Worm (Caenorhabditis elegans) whole organism, L4 larva: ENCODE measurements around the gene vrp-1.
"Not testable (repeated sequence)": the region's sequence is repeated elsewhere in the genome, so short reads cannot be mapped to it uniquely, and the experiment has no call there.

Experiments
- D1046.2 ChIP-seq: fragments of 200-800 bp; sonication (Bioruptor generic); IDR thresholded peaks from 2 replicates; pipeline ENCODE4 v1.3.6; 2022; ENCODE audit warnings: missing genetic modification characterization, missing compliant biosample characterization
- F10B5.3 ChIP-seq: sonication (generic microtip); optimal IDR thresholded peaks from 2 replicates; lab custom pipeline; 2016; ENCODE audit warnings: mild to moderate bottlenecking, missing genetic modification characterization, missing compliant biosample characterization
- F37D6.2 ChIP-seq: sonication (generic microtip); optimal IDR thresholded peaks from 2 replicates; lab custom pipeline; 2016; ENCODE audit warnings: mild to moderate bottlenecking, missing genetic modification characterization, missing compliant biosample characterization
- F44E2.7 ChIP-seq: fragments of 200-800 bp; sonication (Bioruptor generic); IDR thresholded peaks from 2 replicates; pipeline ENCODE4 v2.1.2; 2022; ENCODE audit warnings: missing genetic modification characterization, missing compliant biosample characterization
- Y48G9A.11 ChIP-seq: fragments of 200-800 bp; sonication (Bioruptor generic); IDR thresholded peaks from 2 replicates; pipeline ENCODE4 v1.3.6; 2022; ENCODE audit warnings: missing genetic modification reagents, missing genetic modification characterization, missing compliant biosample characterization
- Y75B8A.6 ChIP-seq: fragments of 200-800 bp; sonication (Bioruptor generic); IDR thresholded peaks from 2 replicates; pipeline ENCODE4 v1.3.6; 2022; ENCODE audit warnings: missing genetic modification reagents, missing genetic modification characterization, missing compliant biosample characterization
- ZK546.5 ChIP-seq, 2 experiments: sonication (generic microtip); optimal IDR thresholded peaks; 2 replicates each; lab custom pipeline; 2017; ENCODE audit warnings: missing biosample characterization in 2 of 2, missing genetic modification characterization in 2 of 2
- ama-1 ChIP-seq: fragments of 150-350 bp; optimal IDR thresholded peaks from 2 replicates; lab custom pipeline; 2014; ENCODE audit warnings: inconsistent platforms, mixed read lengths
- arid-1 ChIP-seq: fragments of 200-800 bp; sonication (Bioruptor generic); conservative IDR thresholded peaks from 2 replicates; pipeline ENCODE4 v1.3.6; 2022; ENCODE audit warnings: missing genetic modification reagents, missing genetic modification characterization, missing compliant biosample characterization
- ceh-20 ChIP-seq: fragments of 200-800 bp; sonication (Bioruptor generic); IDR thresholded peaks from 2 replicates; pipeline ENCODE4 v1.3.6; 2022; ENCODE audit warnings: missing genetic modification reagents, missing genetic modification characterization, missing compliant biosample characterization
- ceh-44 ChIP-seq: fragments of 200-800 bp; sonication (Bioruptor generic); IDR thresholded peaks from 2 replicates; pipeline ENCODE4 v1.3.6; 2022; ENCODE audit warnings: missing genetic modification reagents, missing genetic modification characterization, missing compliant biosample characterization
- ceh-82 ChIP-seq: sonication (generic microtip); optimal IDR thresholded peaks from 2 replicates; lab custom pipeline; 2017; ENCODE audit warnings: missing biosample characterization, missing genetic modification characterization
- ces-1 ChIP-seq: fragments of 150-350 bp; sonication (generic microtip); optimal IDR thresholded peaks from 4 replicates; lab custom pipeline; 2014; ENCODE audit warnings: missing biosample characterization, missing genetic modification reagents, missing genetic modification characterization
- ctbp-1 ChIP-seq: fragments of 200-800 bp; sonication (Bioruptor generic); IDR thresholded peaks from 2 replicates; pipeline ENCODE4 v1.3.6; 2022; ENCODE audit warnings: missing genetic modification reagents, missing genetic modification characterization, missing compliant biosample characterization
- dmd-8 ChIP-seq: fragments of 200-800 bp; sonication (Bioruptor generic); IDR thresholded peaks from 2 replicates; pipeline ENCODE4 v1.3.6; 2022; ENCODE audit warnings: missing genetic modification characterization, missing compliant biosample characterization
- dmd-9 ChIP-seq: fragments of 200-800 bp; sonication (Bioruptor generic); IDR thresholded peaks from 2 replicates; pipeline ENCODE4 v1.3.6; 2022; ENCODE audit warnings: missing genetic modification reagents, missing genetic modification characterization, missing compliant biosample characterization
- dpl-1 ChIP-seq: fragments of 150-350 bp; optimal IDR thresholded peaks from 2 replicates; lab custom pipeline; 2014; ENCODE audit warnings: missing biosample characterization, missing genetic modification reagents, missing genetic modification characterization
- fkh-10 ChIP-seq: fragments of 150-350 bp; optimal IDR thresholded peaks from 2 replicates; lab custom pipeline; 2014; ENCODE audit warnings: missing biosample characterization, missing genetic modification reagents, missing genetic modification characterization
- hif-1 ChIP-seq, 2 experiments: sonication (generic microtip); optimal IDR thresholded peaks; 2 replicates each; lab custom pipeline; 2016 to 2017; ENCODE audit warnings: missing compliant biosample characterization in 2 of 2, missing genetic modification characterization in 2 of 2, missing genetic modification reagents in 2 of 2, missing genotype in 2 of 2, mild to moderate bottlenecking in 1 of 2
- hlh-30 ChIP-seq: sonication (generic microtip); optimal IDR thresholded peaks from 2 replicates; lab custom pipeline; 2017; ENCODE audit warnings: antibody characterized with exemption, mild to moderate bottlenecking, missing genetic modification characterization, missing compliant biosample characterization; ENCODE audit not compliant: insufficient read depth
- jun-1 ChIP-seq: fragments of 150-350 bp; optimal IDR thresholded peaks from 2 replicates; lab custom pipeline; 2014; ENCODE audit warnings: missing biosample characterization, missing genetic modification reagents, missing genetic modification characterization
- lim-7 ChIP-seq: fragments of 200-800 bp; sonication (Bioruptor generic); IDR thresholded peaks from 2 replicates; pipeline ENCODE4 v1.3.6; 2022; ENCODE audit warnings: missing genetic modification characterization, missing compliant biosample characterization
- lin-1 ChIP-seq: fragments of 200-800 bp; sonication (Bioruptor generic); IDR thresholded peaks from 2 replicates; pipeline ENCODE4 v1.3.6; 2022; ENCODE audit warnings: missing genetic modification reagents, missing genetic modification characterization, missing compliant biosample characterization
- lin-29 ChIP-seq: fragments of 200-800 bp; sonication (Bioruptor generic); IDR thresholded peaks from 2 replicates; pipeline ENCODE4 v1.3.6; 2022; ENCODE audit warnings: missing genetic modification reagents, missing genetic modification characterization, missing compliant biosample characterization
- lin-38 ChIP-seq: fragments of 200-800 bp; sonication (Bioruptor generic); IDR thresholded peaks from 2 replicates; pipeline ENCODE4 v1.3.6; 2022; ENCODE audit warnings: missing genetic modification reagents, missing genetic modification characterization, missing compliant biosample characterization
- lir-3 ChIP-seq: sonication (generic microtip); optimal IDR thresholded peaks from 2 replicates; lab custom pipeline; 2016; ENCODE audit warnings: mild to moderate bottlenecking, missing genetic modification characterization, missing compliant biosample characterization
- lsy-2 ChIP-seq, 2 experiments: fragments of 150-350 bp in 1 of 2; sonication (generic microtip) in 1 of 2; optimal IDR thresholded peaks; 2 replicates each; lab custom pipeline; 2014 to 2017; ENCODE audit warnings: missing biosample characterization in 2 of 2, missing genetic modification characterization in 2 of 2
- madf-9 ChIP-seq: fragments of 200-800 bp; sonication (Bioruptor generic); conservative IDR thresholded peaks from 2 replicates; pipeline ENCODE4 v1.3.6; 2022; ENCODE audit warnings: missing genetic modification reagents, missing genetic modification characterization, missing compliant biosample characterization
- mdt-29 ChIP-seq: fragments of 200-800 bp; sonication (Bioruptor generic); IDR thresholded peaks from 2 replicates; pipeline ENCODE4 v1.3.6; 2022; ENCODE audit warnings: missing genetic modification reagents, missing genetic modification characterization, missing compliant biosample characterization
- mes-2 ChIP-seq: sonication (generic microtip); optimal IDR thresholded peaks from 2 replicates; lab custom pipeline; 2016; ENCODE audit warnings: missing genotype, mild to moderate bottlenecking, missing genetic modification characterization, missing compliant biosample characterization; ENCODE audit not compliant: poor library complexity, severe bottlenecking
- nhr-10 ChIP-seq: fragments of 150-350 bp; optimal IDR thresholded peaks from 2 replicates; lab custom pipeline; 2014; ENCODE audit warnings: missing biosample characterization, missing genetic modification characterization
- nhr-111 ChIP-seq: fragments of 200-800 bp; sonication (Bioruptor generic); optimal IDR thresholded peaks from 2 replicates; lab custom pipeline; 2018; ENCODE audit warnings: mild to moderate bottlenecking, missing genetic modification characterization, missing compliant biosample characterization
- nhr-28 ChIP-seq: fragments of 150-350 bp; optimal IDR thresholded peaks from 2 replicates; lab custom pipeline; 2014; ENCODE audit warnings: missing biosample characterization, missing genetic modification characterization
- nhr-48 ChIP-seq: sonication (generic microtip); optimal IDR thresholded peaks from 2 replicates; lab custom pipeline; 2016; ENCODE audit warnings: mild to moderate bottlenecking, missing genetic modification characterization, missing compliant biosample characterization
- nhr-6 ChIP-seq: fragments of 150-350 bp; optimal IDR thresholded peaks from 2 replicates; lab custom pipeline; 2014; ENCODE audit warnings: missing biosample characterization, missing genetic modification characterization
- pha-4 ChIP-seq, 2 experiments: fragments of 150-350 bp in 1 of 2; fragments of 200-800 bp in 1 of 2; sonication (Bioruptor generic) in 1 of 2; IDR thresholded peaks in 1 of 2; optimal IDR thresholded peaks in 1 of 2; 2 replicates each; pipeline versions ENCODE4 v1.3.6 to Lab custom; 2014 to 2022; ENCODE audit warnings: missing genetic modification characterization in 2 of 2, missing genetic modification reagents in 2 of 2, missing biosample characterization in 1 of 2, missing compliant biosample characterization in 1 of 2
- php-3 ChIP-seq: fragments of 200-800 bp; sonication (Bioruptor generic); IDR thresholded peaks from 2 replicates; pipeline ENCODE4 v1.3.6; 2022; ENCODE audit warnings: missing genetic modification reagents, missing genetic modification characterization, missing compliant biosample characterization
- rbr-2 ChIP-seq: sonication (generic microtip); optimal IDR thresholded peaks from 2 replicates; lab custom pipeline; 2016; ENCODE audit warnings: missing genotype, missing genetic modification characterization, missing compliant biosample characterization
- saeg-2 ChIP-seq: fragments of 200-800 bp; sonication (Bioruptor generic); IDR thresholded peaks from 2 replicates; pipeline ENCODE4 v1.3.6; 2022; ENCODE audit warnings: missing genetic modification reagents, missing genetic modification characterization, missing compliant biosample characterization
- set-16 ChIP-seq: fragments of 200-800 bp; sonication (Bioruptor generic); IDR thresholded peaks from 2 replicates; pipeline ENCODE4 v1.3.6; 2022; ENCODE audit warnings: missing genetic modification reagents, missing genetic modification characterization, missing compliant biosample characterization
- skn-1 ChIP-seq: fragments of 150-350 bp; optimal IDR thresholded peaks from 2 replicates; lab custom pipeline; 2014; ENCODE audit warnings: missing biosample characterization, missing genetic modification characterization
- spr-1 ChIP-seq: sonication (generic microtip); optimal IDR thresholded peaks from 2 replicates; lab custom pipeline; 2016; ENCODE audit warnings: mild to moderate bottlenecking, missing genetic modification characterization, missing compliant biosample characterization
- tra-1 ChIP-seq: fragments of 200-800 bp; sonication (Bioruptor generic); IDR thresholded peaks from 2 replicates; pipeline ENCODE4 v1.3.6; 2022; ENCODE audit warnings: missing genetic modification reagents, missing genetic modification characterization, missing compliant biosample characterization
- unc-62 ChIP-seq, 3 experiments: fragments of 150-350 bp in 1 of 3; sonication (generic microtip); optimal IDR thresholded peaks in 2 of 3; peaks in 1 of 3; 1 replicate in 1 of 3; 2 replicates in 2 of 3; lab custom pipeline; 2014 to 2017; ENCODE audit warnings: missing biosample characterization in 3 of 3, missing genetic modification characterization in 3 of 3, missing genetic modification reagents in 3 of 3, missing genotype in 1 of 3
- zfp-2 ChIP-seq: sonication (generic microtip); optimal IDR thresholded peaks from 2 replicates; lab custom pipeline; 2016; ENCODE audit warnings: mild to moderate bottlenecking, missing genetic modification characterization, missing compliant biosample characterization
- zfp-3 ChIP-seq: fragments of 200-800 bp; sonication (Bioruptor generic); conservative IDR thresholded peaks from 2 replicates; pipeline ENCODE4 v1.3.6; 2022; ENCODE audit warnings: missing genetic modification reagents, missing genetic modification characterization, missing compliant biosample characterization
- ztf-11 ChIP-seq: fragments of 150-350 bp; optimal IDR thresholded peaks from 2 replicates; lab custom pipeline; 2014; ENCODE audit warnings: missing biosample characterization, missing genetic modification characterization
- ztf-7 ChIP-seq: fragments of 150-350 bp; optimal IDR thresholded peaks from 2 replicates; lab custom pipeline; 2014; ENCODE audit warnings: missing biosample characterization, missing genetic modification characterization

The vrp-1 gene

ce11 chrIV:3050054-3050990, 37.9 kb downstream of the vrp-1 start, which contains the start of gene eel-1 (continued):
- TF ChIP-seq zfp-2 (tag; lab: Kevin White, UChicago), result peak; percentile 82
- TF ChIP-seq php-3 (GFP tag; lab: Robert Waterston, UW), result peak; percentile 100
- TF ChIP-seq zfp-3 (GFP tag; lab: Robert Waterston, UW), result peak; percentile 98
- peak; percentile 92 for TF ChIP-seq dmd-8 (GFP tag; lab: Robert Waterston, UW)
- TF ChIP-seq F37D6.2, result peak; percentile 93
- peak; percentile 97 for TF ChIP-seq ctbp-1 (GFP tag; lab: Robert Waterston, UW)
- TF ChIP-seq dpl-1 (GFP tag; lab: Kevin White, UChicago), result peak; percentile 95
- peak; percentile 98 for TF ChIP-seq lin-38 (GFP tag; lab: Robert Waterston, UW)
- TF ChIP-seq F10B5.3 (tag; lab: Kevin White, UChicago), result peak; percentile 52
- peak; percentile 100 for TF ChIP-seq tra-1
- TF ChIP-seq ceh-20 (GFP tag; lab: Robert Waterston, UW), result peak; percentile 99
- peak in 1 of 2 experiments; percentile 99 for TF ChIP-seq unc-62 (GFP tag; optimal IDR thresholded peaks at IDR 0.05 in 1 of 2; lab: Kevin White, UChicago)
- not testable (repeated sequence) for TF ChIP-seq unc-62 (tag; optimal IDR thresholded peaks at IDR 0.05; lab: Kevin White, UChicago)
- peak; percentile 44 for TF ChIP-seq ama-1 (lab: Kevin White, UChicago)
- TF ChIP-seq nhr-48 (tag; lab: Kevin White, UChicago), result peak; percentile 82
- peak; percentile 98 for TF ChIP-seq arid-1
- peak; percentile 73 for TF ChIP-seq jun-1
- peak; percentile 90 for TF ChIP-seq lim-7 (GFP tag; lab: Robert Waterston, UW)
- TF ChIP-seq nhr-111, result peak; percentile 22
- TF ChIP-seq hlh-30, result peak; percentile 89
- TF ChIP-seq Y75B8A.6 (GFP tag; lab: Robert Waterston, UW), result peak; percentile 98
- peak; percentile 98 to 99 for TF ChIP-seq lsy-2 (tag; optimal IDR thresholded peaks at IDR 0.05; lab: Kevin White, UChicago)
- TF ChIP-seq ZK546.5 (tag; optimal IDR thresholded peaks at IDR 0.05; lab: Kevin White, UChicago), result peak in 1 of 2 experiments; percentile 35
- TF ChIP-seq mdt-29 (GFP tag; lab: Robert Waterston, UW), result peak; percentile 96
- peak; percentile 96 for TF ChIP-seq Y48G9A.11 (GFP tag; lab: Robert Waterston, UW)
- TF ChIP-seq nhr-10, result peak; percentile 75
- TF ChIP-seq F44E2.7 (GFP tag; lab: Robert Waterston, UW), result peak; percentile 88
- peak; percentile 100 for TF ChIP-seq dmd-9
- peak; percentile 95 for TF ChIP-seq rbr-2
- peak; percentile 96 for TF ChIP-seq saeg-2 (GFP tag; lab: Robert Waterston, UW)
- TF ChIP-seq mes-2, result peak; percentile 98
- peak; percentile 100 for TF ChIP-seq D1046.2 (GFP tag; lab: Robert Waterston, UW)
- TF ChIP-seq nhr-6 (tag; lab: Kevin White, UChicago), result peak; percentile 47
- TF ChIP-seq lin-1 (GFP tag; lab: Robert Waterston, UW), result peak; percentile 98
- TF ChIP-seq hif-1 (tag; optimal IDR thresholded peaks at IDR 0.05; lab: Kevin White, UChicago), result peak; percentile 53 to 85

ce11 chrIV:3053428-3053827, 41.0 kb downstream of the vrp-1 start, which contains the start of gene ivph-3:
ivph-3 (plus strand) TSS chrIV:3053728.
- TF ChIP-seq madf-9 (GFP tag; lab: Robert Waterston, UW) (no peak), dmd-9 (no peak), fkh-10 (GFP tag; lab: Kevin White, UChicago) (no peak), lin-29 (GFP tag; lab: Robert Waterston, UW) (no peak), ceh-82 (tag; lab: Kevin White, UChicago) (no peak), nhr-28 (no peak), ctbp-1 (GFP tag; lab: Robert Waterston, UW) (no peak), pha-4 (GFP tag; IDR thresholded peaks at IDR 0.05; lab: Robert Waterston, UW) (no peak), pha-4 (tag; optimal IDR thresholded peaks at IDR 0.05; lab: Kevin White, UChicago) (no peak), skn-1 (tag; lab: Kevin White, UChicago) (no peak), spr-1 (tag; lab: Kevin White, UChicago) (no peak), ztf-11 (tag; lab: Kevin White, UChicago) (no peak), ceh-44 (no peak), set-16 (no peak), lir-3 (tag; lab: Kevin White, UChicago) (no peak), nhr-111 (no peak), ztf-7 (tag; lab: Kevin White, UChicago) (no peak), hif-1 (tag; optimal IDR thresholded peaks at IDR 0.05; lab: Kevin White, UChicago) (no peak), Y48G9A.11 (GFP tag; lab: Robert Waterston, UW) (no peak), ces-1 (GFP tag; lab: Kevin White, UChicago) (no peak), dpl-1 (GFP tag; lab: Kevin White, UChicago) (no peak)
